Worm (Caenorhabditis elegans): ENCODE data around the gene mat-2.

Gene mat-2

DNA sequence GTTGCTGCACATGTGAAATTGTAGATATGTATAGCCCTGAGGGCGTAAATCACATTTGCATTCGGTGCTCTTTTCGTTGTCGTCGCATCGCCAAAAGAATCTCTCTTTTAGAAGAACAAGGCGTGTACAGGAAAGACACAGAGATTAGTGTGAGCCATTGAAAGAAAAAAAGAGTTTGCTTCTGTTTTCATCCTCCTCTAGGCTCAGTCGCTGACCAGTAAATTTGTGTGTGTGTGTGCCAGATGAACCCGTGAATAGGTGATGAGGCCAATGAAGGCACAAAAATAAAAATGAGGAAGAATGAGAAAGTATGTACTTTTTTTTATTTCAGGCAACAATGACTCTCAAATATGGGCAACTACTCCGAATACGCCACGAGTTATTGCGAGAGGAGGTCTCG is at the start of gene mat-2:
mat-2 (plus strand) TSS at position 301 of the 400 bp plus-strand sequence.
- TF ChIP-seq gmeb-1 (tag; optimal IDR thresholded peaks at IDR 0.05), result no peak
- TF ChIP-seq skn-1 (tag; optimal IDR thresholded peaks at IDR 0.05), result no peak
- no peak for TF ChIP-seq R02D3.7 (tag; optimal IDR thresholded peaks at IDR 0.05)
- no peak for TF ChIP-seq ztf-11 (tag; optimal IDR thresholded peaks at IDR 0.05)
- no peak for TF ChIP-seq peb-1 (tag; optimal IDR thresholded peaks at IDR 0.05)

DNA sequence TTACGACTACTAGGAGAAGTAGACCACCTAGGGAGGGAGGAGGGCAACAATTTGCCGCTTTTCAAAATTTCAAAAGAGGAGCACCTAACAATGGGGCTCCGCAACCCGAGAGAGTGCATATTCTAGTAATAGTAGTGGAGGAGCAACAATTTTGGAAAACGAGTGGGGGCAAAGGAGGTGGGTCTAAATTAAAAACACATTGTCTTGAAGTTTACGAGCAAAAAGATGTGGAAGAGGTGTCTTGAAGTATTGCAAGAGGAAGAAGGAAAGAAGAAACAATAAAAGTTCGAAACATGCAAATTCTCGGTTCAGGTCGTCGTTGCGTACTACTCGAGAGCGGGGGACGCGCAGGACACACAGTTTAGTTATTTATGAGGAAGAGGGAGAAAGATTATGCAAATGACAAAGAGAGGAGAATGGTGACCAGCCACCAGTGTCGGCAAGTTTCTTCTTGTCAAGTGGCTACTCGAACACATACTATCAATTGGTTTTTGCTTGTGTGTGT is 48.3 kb upstream of the mat-2 start:
- TF ChIP-seq sma-9 (GFP tag; optimal IDR thresholded peaks at IDR 0.05) (no peak), sma-9 (tag; optimal IDR thresholded peaks at IDR 0.05) (no peak), elt-1 (tag; optimal IDR thresholded peaks at IDR 0.05) (no peak), skn-1 (tag; optimal IDR thresholded peaks at IDR 0.05) (no peak), lin-13 (GFP tag; optimal IDR thresholded peaks at IDR 0.05) (no peak), nhr-6 (tag; optimal IDR thresholded peaks at IDR 0.05) (no peak), lsy-2 (tag; optimal IDR thresholded peaks at IDR 0.05) (no peak)

ce11 chrII:11072565-11072964 is 40.0 kb upstream of the mat-2 start:
- TF ChIP-seq mdl-1 (tag; optimal IDR thresholded peaks at IDR 0.05) (no peak), nhr-23 (tag; optimal IDR thresholded peaks at IDR 0.05) (no peak), skn-1 (tag; optimal IDR thresholded peaks at IDR 0.05) (no peak), snpc-4 (tag; optimal IDR thresholded peaks at IDR 0.05) (no peak), nhr-12 (tag; optimal IDR thresholded peaks at IDR 0.05) (no peak), unc-39 (tag; optimal IDR thresholded peaks at IDR 0.05) (no peak), gmeb-1 (tag; optimal IDR thresholded peaks at IDR 0.05) (no peak), nhr-6 (tag; optimal IDR thresholded peaks at IDR 0.05) (no peak), ZK546.5 (tag; optimal IDR thresholded peaks at IDR 0.05) (no peak), ztf-4 (tag; optimal IDR thresholded peaks at IDR 0.05) (no peak), unc-55 (GFP tag; optimal IDR thresholded peaks at IDR 0.05) (no peak), dmd-4 (tag; optimal IDR thresholded peaks at IDR 0.05) (no peak), sma-9 (GFP tag; optimal IDR thresholded peaks at IDR 0.05) (no peak), sma-9 (tag; optimal IDR thresholded peaks at IDR 0.05) (no peak)

DNA sequence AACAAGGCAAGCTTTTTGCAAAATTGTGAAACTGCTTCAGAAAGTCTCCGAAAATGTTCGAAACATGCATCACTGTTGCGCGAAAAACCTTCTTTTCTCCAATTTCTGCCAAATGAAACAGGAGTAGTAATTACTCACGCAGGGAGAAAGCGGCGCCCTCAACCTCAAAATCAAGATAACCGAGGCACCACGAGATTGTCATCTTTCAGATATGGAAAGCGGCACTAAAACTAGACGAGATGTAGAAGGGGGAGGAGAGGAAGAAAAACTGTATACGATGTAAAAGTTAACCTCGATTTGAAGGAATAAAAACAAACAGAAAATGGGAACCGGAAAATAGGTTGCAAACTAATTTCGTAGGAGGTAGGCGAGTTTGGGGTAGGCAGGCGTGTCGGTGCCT is 36.0 kb upstream of the mat-2 start:
- TF ChIP-seq nhr-23 (tag; optimal IDR thresholded peaks at IDR 0.05), result peak; percentile 81
- no peak for TF ChIP-seq mbf-1 (tag; optimal IDR thresholded peaks at IDR 0.05)
- TF ChIP-seq elt-1 (tag; optimal IDR thresholded peaks at IDR 0.05), result peak; percentile 79
- peak; percentile 81 for TF ChIP-seq ceh-16 (tag; optimal IDR thresholded peaks at IDR 0.05)
- TF ChIP-seq blmp-1 (tag; optimal IDR thresholded peaks at IDR 0.05; ENCODE audit: insufficient read depth), result peak; percentile 8

- TF ChIP-seq ceh-82 (tag; optimal IDR thresholded peaks at IDR 0.05) (no peak), Y55F3AM.14 (GFP tag; optimal IDR thresholded peaks at IDR 0.05) (no peak), ama-1 (optimal IDR thresholded peaks at IDR 0.05) (no peak), C34F6.9 (tag; optimal IDR thresholded peaks at IDR 0.05) (no peak), skn-1 (tag; optimal IDR thresholded peaks at IDR 0.05) (no peak), egl-27 (tag; optimal IDR thresholded peaks at IDR 0.05) (no peak), sem-4 (tag; optimal IDR thresholded peaks at IDR 0.05) (no peak), ztf-4 (tag; optimal IDR thresholded peaks at IDR 0.05) (no peak), lin-13 (GFP tag; optimal IDR thresholded peaks at IDR 0.05) (no peak)
These were observed 25.7 kb upstream of the mat-2 start for ce11 chrII:11086770-11087169.

DNA sequence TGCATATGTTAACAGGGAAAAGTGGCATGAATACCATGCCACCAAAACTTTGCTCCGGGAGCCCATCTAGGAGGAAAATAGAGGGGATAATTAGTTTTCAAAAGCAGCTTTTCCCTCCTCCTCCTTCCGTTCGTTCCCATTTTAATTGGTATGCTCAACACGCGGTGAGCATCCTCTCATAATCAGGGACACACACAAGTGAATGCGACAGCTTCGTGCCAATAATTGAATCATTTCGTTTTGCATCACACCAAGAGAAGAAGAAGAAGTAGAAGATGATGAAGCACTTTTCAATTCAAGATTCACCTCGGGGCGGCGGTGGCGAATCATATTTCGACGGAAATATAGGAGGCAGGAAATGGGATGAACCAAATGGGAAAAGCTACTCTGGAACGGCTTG is 24.4 kb upstream of the mat-2 start:
- no peak for TF ChIP-seq unc-55 (GFP tag; optimal IDR thresholded peaks at IDR 0.05)
- no peak for TF ChIP-seq peb-1 (tag; optimal IDR thresholded peaks at IDR 0.05)
- TF ChIP-seq unc-39 (tag; optimal IDR thresholded peaks at IDR 0.05), result no peak
- TF ChIP-seq blmp-1 (tag; optimal IDR thresholded peaks at IDR 0.05; ENCODE audit: insufficient read depth), result no peak
- TF ChIP-seq lsy-2 (tag; optimal IDR thresholded peaks at IDR 0.05), result no peak
- TF ChIP-seq nhr-21 (tag; optimal IDR thresholded peaks at IDR 0.05), result no peak

ce11 chrII:11089356-11089755 is 23.2 kb upstream of the mat-2 start, which contains the start of gene unc-53:
Gene unc-53, minus strand, starts transcription at chrII:11089456.
- TF ChIP-seq Y55F3AM.14 (GFP tag; optimal IDR thresholded peaks at IDR 0.05) (no peak), sem-4 (tag; optimal IDR thresholded peaks at IDR 0.05) (no peak), crh-2 (tag; optimal IDR thresholded peaks at IDR 0.05) (no peak), mab-5 (tag; optimal IDR thresholded peaks at IDR 0.05) (no peak), nhr-77 (tag; optimal IDR thresholded peaks at IDR 0.05) (no peak), unc-39 (tag; optimal IDR thresholded peaks at IDR 0.05) (no peak), nhr-23 (tag; optimal IDR thresholded peaks at IDR 0.05) (no peak), ceh-82 (tag; optimal IDR thresholded peaks at IDR 0.05) (no peak), unc-55 (GFP tag; optimal IDR thresholded peaks at IDR 0.05) (no peak), mbf-1 (tag; optimal IDR thresholded peaks at IDR 0.05) (no peak), nhr-10 (tag; optimal IDR thresholded peaks at IDR 0.05) (no peak), dmd-4 (tag; optimal IDR thresholded peaks at IDR 0.05) (no peak), gmeb-1 (tag; optimal IDR thresholded peaks at IDR 0.05) (no peak), nhr-6 (tag; optimal IDR thresholded peaks at IDR 0.05) (no peak), ZK546.5 (tag; optimal IDR thresholded peaks at IDR 0.05) (no peak), mdl-1 (tag; optimal IDR thresholded peaks at IDR 0.05) (no peak)
